Fruit fly (Drosophila melanogaster) whole organism, embryonic: ENCODE measurements around the gene CG7530.

Experiments
- B-H1 ChIP-seq: fragments of 200-800 bp; sonication (Bioruptor generic); IDR thresholded peaks from 3 replicates; pipeline ENCODE4 v1.3.6; 2022; ENCODE audit warnings: missing biosample characterization, missing genetic modification characterization
- CG12236 ChIP-seq: fragments of 200-800 bp; sonication (Bioruptor generic); optimal IDR thresholded peaks from 2 replicates; lab custom pipeline; 2016; ENCODE audit warnings: missing biosample characterization, missing genetic modification characterization
- CG12942 ChIP-seq: fragments of 200-800 bp; sonication (Bioruptor generic); optimal IDR thresholded peaks from 3 replicates; lab custom pipeline; 2016; ENCODE audit warnings: missing biosample characterization, missing genetic modification characterization
- CG1529 ChIP-seq: fragments of 200-800 bp; sonication (Bioruptor generic); optimal IDR thresholded peaks from 3 replicates; lab custom pipeline; 2018; ENCODE audit warnings: missing biosample characterization, missing genetic modification characterization
- CG15514 ChIP-seq: fragments of 200-800 bp; sonication (Bioruptor generic); optimal IDR thresholded peaks from 3 replicates; lab custom pipeline; 2017; ENCODE audit warnings: missing biosample characterization, missing genetic modification characterization, mild to moderate bottlenecking, moderate library complexity, missing genetic modification reagents
- CG15601 ChIP-seq: fragments of 200-800 bp; sonication (Bioruptor generic); optimal IDR thresholded peaks from 3 replicates; lab custom pipeline; 2019; ENCODE audit warnings: missing biosample characterization, mild to moderate bottlenecking, missing genetic modification characterization, moderate library complexity
- CG17385 ChIP-seq: fragments of 200-800 bp; sonication (Bioruptor generic); optimal IDR thresholded peaks from 3 replicates; lab custom pipeline; 2018; ENCODE audit warnings: missing biosample characterization, mild to moderate bottlenecking, missing genetic modification characterization
- CG18262 ChIP-seq: fragments of 200-800 bp; optimal IDR thresholded peaks from 3 replicates; lab custom pipeline; 2019; ENCODE audit warnings: missing biosample characterization, mild to moderate bottlenecking, missing genetic modification characterization, moderate library complexity
- CG18599 ChIP-seq: fragments of 200-800 bp; sonication (Bioruptor generic); optimal IDR thresholded peaks from 3 replicates; lab custom pipeline; 2017; ENCODE audit warnings: missing biosample characterization, missing genetic modification characterization, mild to moderate bottlenecking, moderate library complexity, missing genetic modification reagents
- CG2875 ChIP-seq: fragments of 200-800 bp; sonication (Bioruptor generic); optimal IDR thresholded peaks from 2 replicates; lab custom pipeline; 2017; ENCODE audit warnings: missing biosample characterization, mild to moderate bottlenecking, missing genetic modification characterization, missing genetic modification reagents
- CG31441 ChIP-seq: fragments of 200-800 bp; sonication (Bioruptor generic); IDR thresholded peaks from 2 replicates; pipeline ENCODE4 v1.3.6; 2022; ENCODE audit warnings: missing biosample characterization, missing genetic modification characterization
- CG5180 ChIP-seq: fragments of 200-800 bp; sonication (Bioruptor generic); optimal IDR thresholded peaks from 3 replicates; lab custom pipeline; 2017; ENCODE audit warnings: missing biosample characterization, missing genetic modification characterization, mild to moderate bottlenecking, moderate library complexity, missing genetic modification reagents
- CG6791 ChIP-seq: fragments of 200-800 bp; sonication (Bioruptor generic); IDR thresholded peaks from 3 replicates; pipeline ENCODE4 v1.3.6; 2022; ENCODE audit warnings: missing biosample characterization, missing genetic modification characterization; ENCODE audit not compliant: partially characterized antibody
- CG8359 ChIP-seq: fragments of 200-800 bp; sonication (Bioruptor generic); optimal IDR thresholded peaks from 2 replicates; lab custom pipeline; 2017; ENCODE audit warnings: missing biosample characterization, mild to moderate bottlenecking, missing genetic modification characterization, borderline replicate concordance
- CG9727 ChIP-seq: fragments of 200-800 bp; sonication (Bioruptor generic); optimal IDR thresholded peaks from 3 replicates; lab custom pipeline; 2017; ENCODE audit warnings: missing biosample characterization, mild to moderate bottlenecking, missing genetic modification characterization
- D19B ChIP-seq: fragments of 200-800 bp; sonication (Bioruptor generic); optimal IDR thresholded peaks from 2 replicates; lab custom pipeline; 2017; ENCODE audit warnings: missing biosample characterization, mild to moderate bottlenecking, missing genetic modification characterization
- Drgx ChIP-seq: fragments of 200-800 bp; sonication (Bioruptor generic); IDR thresholded peaks from 2 replicates; pipeline ENCODE4 v1.3.6; 2022; ENCODE audit warnings: missing biosample characterization, missing genetic modification characterization
- Ets65A ChIP-seq: fragments of 200-800 bp; sonication (Bioruptor generic); peaks from one replicate; lab custom pipeline; 2016; ENCODE audit warnings: missing biosample characterization, missing genetic modification characterization
- H2.0 ChIP-seq: fragments of 200-800 bp; sonication (Bioruptor generic); IDR thresholded peaks from 2 replicates; pipeline ENCODE4 v1.3.6; 2022; ENCODE audit warnings: missing biosample characterization, missing genetic modification characterization
- MTF-1 ChIP-seq: fragments of 200-800 bp; sonication (Bioruptor generic); optimal IDR thresholded peaks from 2 replicates; lab custom pipeline; 2018; ENCODE audit warnings: missing biosample characterization, mild to moderate bottlenecking, missing genetic modification characterization, borderline replicate concordance
- Max ChIP-seq: fragments of 200-800 bp; sonication (Bioruptor generic); optimal IDR thresholded peaks from 2 replicates; lab custom pipeline; 2016; ENCODE audit warnings: missing biosample characterization, mild to moderate bottlenecking, missing genetic modification characterization
- Med ChIP-seq: fragments of 200-800 bp; sonication (Bioruptor generic); peaks from one replicate; lab custom pipeline; 2016; ENCODE audit warnings: missing biosample characterization, missing genetic modification characterization, mild to moderate bottlenecking, inconsistent platforms, moderate library complexity
- NC2α ChIP-seq: fragments of 200-800 bp; sonication (Bioruptor generic); optimal IDR thresholded peaks from 2 replicates; lab custom pipeline; 2016; ENCODE audit warnings: missing biosample characterization, missing genetic modification characterization
- Nf-YC ChIP-seq: fragments of 200-800 bp; optimal IDR thresholded peaks from 3 replicates; lab custom pipeline; 2019; ENCODE audit warnings: missing biosample characterization, mild to moderate bottlenecking, missing genetic modification characterization, moderate library complexity
- Oli ChIP-seq: fragments of 200-800 bp; sonication (Bioruptor generic); optimal IDR thresholded peaks from 2 replicates; lab custom pipeline; 2018; ENCODE audit warnings: missing biosample characterization, mild to moderate bottlenecking, missing genetic modification characterization, moderate library complexity
- PHDP ChIP-seq: fragments of 200-800 bp; sonication (Bioruptor generic); optimal IDR thresholded peaks from 3 replicates; lab custom pipeline; 2018; ENCODE audit warnings: missing biosample characterization, mild to moderate bottlenecking, missing genetic modification characterization, moderate library complexity
- Sox102F ChIP-seq: fragments of 200-800 bp; sonication (Bioruptor generic); optimal IDR thresholded peaks from 2 replicates; lab custom pipeline; 2018; ENCODE audit warnings: missing biosample characterization, mild to moderate bottlenecking, missing genetic modification characterization, moderate library complexity
- TFAM ChIP-seq: fragments of 200-800 bp; sonication (Bioruptor generic); optimal IDR thresholded peaks from 2 replicates; lab custom pipeline; 2017; ENCODE audit warnings: missing biosample characterization, missing genetic modification characterization, inconsistent platforms
- Xbp1 ChIP-seq: fragments of 200-800 bp; sonication (Bioruptor generic); optimal IDR thresholded peaks from 3 replicates; lab custom pipeline; 2016; ENCODE audit warnings: missing biosample characterization, mild to moderate bottlenecking, missing genetic modification characterization
- dmrt11E ChIP-seq: fragments of 200-800 bp; sonication (Bioruptor generic); optimal IDR thresholded peaks from 3 replicates; lab custom pipeline; 2018; ENCODE audit warnings: missing biosample characterization, mild to moderate bottlenecking, missing genetic modification characterization, moderate library complexity
- dpn ChIP-seq, 2 experiments: fragments of 200-800 bp; sonication (Bioruptor generic); optimal IDR thresholded peaks; 3 replicates each; lab custom pipeline; 2016; ENCODE audit warnings: missing biosample characterization in 2 of 2, missing genetic modification characterization in 2 of 2
- eve ChIP-seq, 2 experiments: fragments of >200 bp; optimal IDR thresholded peaks; 2 replicates each; lab custom pipeline; 2017; ENCODE audit warnings: missing biosample characterization in 2 of 2, missing genetic modification characterization in 2 of 2
- fd102C ChIP-seq: fragments of 200-800 bp; sonication (Bioruptor generic); optimal IDR thresholded peaks from 2 replicates; lab custom pipeline; 2018; ENCODE audit warnings: missing biosample characterization, mild to moderate bottlenecking, missing genetic modification characterization, moderate library complexity
- fd64A ChIP-seq: fragments of 200-800 bp; sonication (Bioruptor generic); optimal IDR thresholded peaks from 3 replicates; lab custom pipeline; 2018; ENCODE audit warnings: missing biosample characterization, mild to moderate bottlenecking, missing genetic modification characterization
- gem ChIP-seq: fragments of 200-800 bp; sonication (Bioruptor generic); optimal IDR thresholded peaks from 2 replicates; lab custom pipeline; 2019; ENCODE audit warnings: missing biosample characterization, mild to moderate bottlenecking, missing genetic modification characterization, moderate library complexity
- gfzf ChIP-seq: fragments of 200-800 bp; sonication (Bioruptor generic); optimal IDR thresholded peaks from 2 replicates; lab custom pipeline; 2016; ENCODE audit warnings: missing biosample characterization, mild to moderate bottlenecking, missing genetic modification characterization, moderate library complexity
- grau ChIP-seq: fragments of 200-800 bp; optimal IDR thresholded peaks from 3 replicates; lab custom pipeline; 2019; ENCODE audit warnings: missing biosample characterization, mild to moderate bottlenecking, missing genetic modification characterization, moderate library complexity
- jigr1 ChIP-seq: fragments of 200-800 bp; sonication (Bioruptor generic); IDR thresholded peaks from 3 replicates; pipeline ENCODE4 v1.3.6; 2022; ENCODE audit warnings: missing biosample characterization, missing genetic modification characterization
- lola ChIP-seq, 3 experiments: fragments of >200 bp in 2 of 3; fragments of 200-800 bp in 1 of 3; sonication (Bioruptor generic) in 1 of 3; optimal IDR thresholded peaks; 2 replicates each; lab custom pipeline; 2017 to 2019; ENCODE audit warnings: missing biosample characterization in 3 of 3, missing genetic modification characterization in 3 of 3, mild to moderate bottlenecking in 1 of 3, moderate library complexity in 1 of 3
- nmo ChIP-seq: fragments of 200-800 bp; sonication (Bioruptor generic); optimal IDR thresholded peaks from 2 replicates; lab custom pipeline; 2018; ENCODE audit warnings: missing biosample characterization, mild to moderate bottlenecking, missing genetic modification characterization, moderate library complexity
- phol ChIP-seq: fragments of 200-800 bp; sonication (Bioruptor generic); optimal IDR thresholded peaks from 3 replicates; lab custom pipeline; 2018; ENCODE audit warnings: missing biosample characterization, mild to moderate bottlenecking, missing genetic modification characterization, moderate library complexity
- pum ChIP-seq: fragments of 200-800 bp; sonication (Bioruptor generic); optimal IDR thresholded peaks from 2 replicates; lab custom pipeline; 2016; ENCODE audit warnings: missing biosample characterization, missing genetic modification characterization
- sc ChIP-seq, 3 experiments: fragments of >200 bp in 2 of 3; fragments of 200-800 bp in 1 of 3; sonication (Bioruptor generic) in 1 of 3; optimal IDR thresholded peaks; 2 replicates in 2 of 3; 3 replicates in 1 of 3; lab custom pipeline; 2017; ENCODE audit warnings: mild to moderate bottlenecking in 1 of 3, missing biosample characterization in 1 of 3, missing genetic modification characterization in 1 of 3, missing genetic modification reagents in 1 of 3
- sens ChIP-seq: fragments of 200-800 bp; sonication (Bioruptor generic); peaks from one replicate; lab custom pipeline; 2016; ENCODE audit warnings: missing biosample characterization, missing genetic modification characterization
- tap ChIP-seq: fragments of 200-800 bp; optimal IDR thresholded peaks from 3 replicates; lab custom pipeline; 2019; ENCODE audit warnings: missing biosample characterization, mild to moderate bottlenecking, missing genetic modification characterization, moderate library complexity
- tio ChIP-seq: fragments of 200-800 bp; sonication (Bioruptor generic); optimal IDR thresholded peaks from 2 replicates; lab custom pipeline; 2017; ENCODE audit warnings: missing biosample characterization, missing genetic modification characterization, inconsistent platforms
- trem ChIP-seq: fragments of 200-800 bp; optimal IDR thresholded peaks from 3 replicates; lab custom pipeline; 2019; ENCODE audit warnings: missing biosample characterization, mild to moderate bottlenecking, missing genetic modification characterization, moderate library complexity
- zfh2 ChIP-seq: fragments of 200-800 bp; sonication (Bioruptor generic); optimal IDR thresholded peaks from 2 replicates; lab custom pipeline; 2016; ENCODE audit warnings: missing biosample characterization, missing genetic modification characterization

The CG7530 gene

DNA sequence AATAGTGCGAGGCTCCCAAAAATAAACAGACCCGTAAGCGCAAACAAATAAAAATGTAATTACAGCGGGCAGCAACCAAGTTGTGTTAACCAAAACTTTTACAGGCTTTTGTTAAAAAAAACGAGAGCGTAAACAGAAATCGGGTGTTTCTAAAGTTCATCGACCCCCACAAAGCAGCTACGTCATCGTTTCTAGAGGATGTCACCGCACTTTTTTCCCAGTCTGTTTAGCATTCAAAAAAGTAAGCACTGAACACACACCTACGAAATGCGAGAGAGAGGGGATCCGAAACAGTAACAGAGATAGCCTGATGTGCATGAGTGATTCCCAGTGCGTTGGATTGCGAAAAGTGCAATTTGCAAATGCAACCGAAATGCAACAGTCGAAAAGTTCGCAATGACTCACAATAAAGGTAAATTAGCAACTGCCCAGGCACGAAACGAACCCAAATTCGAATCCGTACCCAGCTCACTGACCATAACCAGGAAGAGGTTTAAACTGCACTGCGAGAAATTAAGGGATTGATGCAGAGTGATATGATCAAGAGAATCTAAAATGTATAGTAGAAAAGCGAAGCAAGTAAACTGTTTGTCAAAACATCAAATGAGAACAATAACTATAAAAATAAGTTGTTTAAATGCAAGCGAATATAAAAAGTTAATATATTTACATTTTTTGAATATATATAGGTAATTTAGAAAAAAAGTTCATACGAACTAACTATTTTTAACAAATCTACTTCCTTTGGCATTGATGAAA lies 40.1 kb downstream of the CG7530 start (continued):
- TF ChIP-seq CG12942 (GFP tag; lab: Kevin White, UChicago), result no peak
- TF ChIP-seq PHDP (tag; lab: Kevin White, UChicago), result no peak
- peak; percentile 19 for TF ChIP-seq CG9727
- peak in 1 of 2 experiments; percentile 28 for TF ChIP-seq eve (GFP tag; optimal IDR thresholded peaks at IDR 0.05; lab: Kevin White, UChicago)
- peak; percentile 74 for TF ChIP-seq sens (GFP tag; lab: Kevin White, UChicago)
- no peak for TF ChIP-seq gfzf (GFP tag; lab: Kevin White, UChicago)
- TF ChIP-seq fd102C (GFP tag; lab: Kevin White, UChicago), result no peak
- no peak for TF ChIP-seq NC2α
- TF ChIP-seq dpn (GFP tag; optimal IDR thresholded peaks at IDR 0.05; lab: Kevin White, UChicago), result no peak
- no peak for TF ChIP-seq CG12236 (GFP tag; lab: Kevin White, UChicago)
- TF ChIP-seq Drgx (GFP tag; lab: Robert Waterston, UW), result no peak
- no peak for TF ChIP-seq B-H1 (GFP tag; lab: Robert Waterston, UW)
- peak; percentile 2 for TF ChIP-seq Ets65A (GFP tag; lab: Kevin White, UChicago)
- peak; percentile 15 for TF ChIP-seq Sox102F (GFP tag; lab: Kevin White, UChicago)
- TF ChIP-seq phol (tag; lab: Kevin White, UChicago), result peak; percentile 36
- TF ChIP-seq tio (GFP tag; lab: Kevin White, UChicago), result peak; percentile 28
- peak; percentile 15 for TF ChIP-seq Oli (tag; lab: Kevin White, UChicago)
- peak; percentile 36 for TF ChIP-seq nmo (GFP tag; lab: Kevin White, UChicago)
- TF ChIP-seq Xbp1 (GFP tag; lab: Kevin White, UChicago), result peak; percentile 0
- TF ChIP-seq zfh2 (GFP tag; lab: Kevin White, UChicago), result no peak
- TF ChIP-seq Nf-YC, result no peak
- peak; percentile 22 for TF ChIP-seq grau (tag; lab: Kevin White, UChicago)
- no peak for TF ChIP-seq sc (optimal IDR thresholded peaks at IDR 0.05; lab: Kevin White, UChicago)
- peak; percentile 9 for TF ChIP-seq sc (GFP tag; optimal IDR thresholded peaks at IDR 0.05; lab: Kevin White, UChicago)
- peak; percentile 18 for TF ChIP-seq CG1529 (GFP tag; lab: Kevin White, UChicago)
- TF ChIP-seq jigr1 (GFP tag; lab: Robert Waterston, UW), result no peak
- TF ChIP-seq D19B (GFP tag; lab: Kevin White, UChicago), result no peak
- no peak for TF ChIP-seq fd64A (GFP tag; lab: Kevin White, UChicago)
- TF ChIP-seq CG18599 (GFP tag; lab: Kevin White, UChicago), result no peak
- peak; percentile 28 for TF ChIP-seq CG18262
- TF ChIP-seq MTF-1 (GFP tag; lab: Kevin White, UChicago), result no peak
- 0 out of 2 replicates have a peak, but pooled peaks have one; percentile 19 for TF ChIP-seq CG31441 (GFP tag; lab: Robert Waterston, UW)
- TF ChIP-seq TFAM, result no peak
- TF ChIP-seq pum (GFP tag; lab: Kevin White, UChicago), result no peak
- TF ChIP-seq Med, result peak; percentile 28
- no peak for TF ChIP-seq CG15514 (GFP tag; lab: Kevin White, UChicago)
- no peak for TF ChIP-seq trem (tag; lab: Kevin White, UChicago)
- no peak for TF ChIP-seq tap
- peak; percentile 17 for TF ChIP-seq CG15601 (tag; lab: Kevin White, UChicago)
- no peak for TF ChIP-seq CG5180
- no peak for TF ChIP-seq CG17385 (GFP tag; lab: Kevin White, UChicago)
- TF ChIP-seq lola (GFP tag; optimal IDR thresholded peaks at IDR 0.05; lab: Kevin White, UChicago), result peak in 1 of 3 experiments; percentile 29
- TF ChIP-seq dmrt11E (tag; lab: Kevin White, UChicago), result peak; percentile 52
- no peak for TF ChIP-seq CG8359 (GFP tag; lab: Kevin White, UChicago)
- TF ChIP-seq gem, result peak; percentile 47
- no peak for TF ChIP-seq CG2875 (GFP tag; lab: Kevin White, UChicago)
- TF ChIP-seq Max (GFP tag; lab: Kevin White, UChicago), result no peak
- TF ChIP-seq H2.0 (GFP tag; lab: Robert Waterston, UW), result no peak
- TF ChIP-seq CG6791 (GFP tag; lab: Robert Waterston, UW), result 0 out of 3 replicates have a peak, but pooled peaks have one; percentile 20
